Fruit fly (Drosophila melanogaster) whole organism: Measurements from ENCODE around the gene Elp1.

Experiments
- CG8478 ChIP-seq: fragments of >200 bp; optimal IDR thresholded peaks from 2 replicates; lab custom pipeline; 2018; ENCODE audit warnings: inconsistent platforms
- Dll ChIP-seq: fragments of >200 bp; optimal IDR thresholded peaks from 2 replicates; lab custom pipeline; 2017
- pan ChIP-seq: fragments of >200 bp; optimal IDR thresholded peaks from 2 replicates; lab custom pipeline; 2017
- psq ChIP-seq: fragments of >200 bp; optimal IDR thresholded peaks from 2 replicates; lab custom pipeline; 2017
- usp ChIP-seq: fragments of >200 bp; optimal IDR thresholded peaks from 2 replicates; lab custom pipeline; 2017; ENCODE audit warnings: missing biosample characterization, missing genetic modification characterization, mixed read lengths

dm6 chr3R:11625544-11625943 lies 25.2 kb upstream of the Elp1 start, which contains the start of gene Zaf1:
- TF ChIP-seq usp (GFP tag; lab: Kevin White, UChicago): no peak
- TF ChIP-seq psq: no peak
- no peak for TF ChIP-seq Dll (lab: Kevin White, UChicago)
- no peak for TF ChIP-seq pan (lab: Kevin White, UChicago)
- no peak for TF ChIP-seq CG8478 (lab: Kevin White, UChicago)
